Worm (Caenorhabditis elegans): ENCODE data around the gene K09F5.4.

- no peak for TF ChIP-seq gmeb-1 (tag; optimal IDR thresholded peaks at IDR 0.05)
- TF ChIP-seq mdl-1 (tag; optimal IDR thresholded peaks at IDR 0.05), result no peak
- no peak for TF ChIP-seq fos-1 (tag; optimal IDR thresholded peaks at IDR 0.05)
- no peak for TF ChIP-seq ceh-82 (tag; optimal IDR thresholded peaks at IDR 0.05)
- TF ChIP-seq aly-2 (tag; optimal IDR thresholded peaks at IDR 0.05), result no peak
- TF ChIP-seq nhr-77 (tag; optimal IDR thresholded peaks at IDR 0.05), result no peak
- TF ChIP-seq ztf-11 (tag; optimal IDR thresholded peaks at IDR 0.05), result no peak
- TF ChIP-seq nhr-237 (tag; optimal IDR thresholded peaks at IDR 0.05), result no peak
- no peak for TF ChIP-seq nhr-12 (tag; optimal IDR thresholded peaks at IDR 0.05)
- TF ChIP-seq lin-13 (GFP tag; optimal IDR thresholded peaks at IDR 0.05), result no peak
- TF ChIP-seq snpc-4 (tag; optimal IDR thresholded peaks at IDR 0.05), result no peak
- TF ChIP-seq nhr-10 (tag; optimal IDR thresholded peaks at IDR 0.05), result no peak
These were observed 33.4 kb upstream of the K09F5.4 start, which contains the start of gene ref-2 for ce11 chrX:7743939-7744338.
